Worm (Caenorhabditis elegans): ENCODE data around the gene str-217.

ce11 chrV:16965655-16966054 is 34.4 kb downstream of the str-217 start, which contains the start of gene efl-1:
- no peak for TF ChIP-seq ztf-11 (tag; optimal IDR thresholded peaks at IDR 0.05)
- TF ChIP-seq snpc-4 (tag; optimal IDR thresholded peaks at IDR 0.05): peak; percentile 93
- TF ChIP-seq fos-1 (tag; optimal IDR thresholded peaks at IDR 0.05): peak; percentile 63
- peak; percentile 84 for TF ChIP-seq egl-27 (tag; optimal IDR thresholded peaks at IDR 0.05)
- TF ChIP-seq nhr-6 (tag; optimal IDR thresholded peaks at IDR 0.05): peak; percentile 78
- no peak for TF ChIP-seq nhr-77 (tag; optimal IDR thresholded peaks at IDR 0.05)

All from whole organism, L2 larva.